Worm (Caenorhabditis elegans): ENCODE data around the gene srh-276.

DNA sequence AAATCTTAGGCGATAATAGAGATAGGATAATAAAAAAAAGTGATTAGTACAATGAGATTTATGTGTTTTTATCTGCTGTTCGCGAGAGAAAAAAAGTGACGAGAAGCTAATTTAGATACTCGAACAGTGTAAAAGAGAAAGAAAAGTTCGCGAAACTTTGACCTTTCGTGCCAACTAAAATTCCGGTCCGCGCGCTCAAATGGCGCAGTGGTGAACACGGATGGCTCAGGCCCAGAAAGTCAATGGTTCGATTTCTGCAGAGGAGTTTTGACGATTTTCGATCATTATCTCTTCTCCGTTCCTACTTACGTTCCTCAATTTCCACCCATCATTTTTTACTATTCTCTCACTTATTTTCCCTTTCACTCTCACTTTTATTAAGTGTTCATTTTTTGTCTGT, 12.7 kb upstream of the srh-276 start:
- TF ChIP-seq lin-11 (tag; optimal IDR thresholded peaks at IDR 0.05) (no peak), pha-4 (tag; optimal IDR thresholded peaks at IDR 0.05) (no peak), fkh-10 (GFP tag; optimal IDR thresholded peaks at IDR 0.05) (no peak), ztf-16 (tag; optimal IDR thresholded peaks at IDR 0.05) (no peak), syd-9 (tag; optimal IDR thresholded peaks at IDR 0.05) (no peak), elt-4 (tag; optimal IDR thresholded peaks at IDR 0.05) (no peak), nhr-11 (tag; optimal IDR thresholded peaks at IDR 0.05) (no peak), dmd-4 (tag; optimal IDR thresholded peaks at IDR 0.05; ENCODE audit: borderline replicate concordance) (no peak), ama-1 (optimal IDR thresholded peaks at IDR 0.05) (no peak), npax-4 (tag; optimal IDR thresholded peaks at IDR 0.05) (no peak), sox-4 (tag; optimal IDR thresholded peaks at IDR 0.05) (no peak), nfya-1 (tag; optimal IDR thresholded peaks at IDR 0.05) (no peak)
